Fruit fly (Drosophila melanogaster): Measurements from ENCODE around the gene CG12071.

Gene CG12071

dm6 chr3R:30850460-30850859, 30.4 kb downstream of the CG12071 start:
- no peak for TF ChIP-seq Snoo (tag; optimal IDR thresholded peaks at IDR 0.05)
- TF ChIP-seq D1 (tag; optimal IDR thresholded peaks at IDR 0.05) = no peak
- no peak for TF ChIP-seq CG17806 (tag; optimal IDR thresholded peaks at IDR 0.05)

- TF ChIP-seq CG13204 (GFP tag; optimal IDR thresholded peaks at IDR 0.05) (no peak), CG8301 (tag; optimal IDR thresholded peaks at IDR 0.05) (no peak), Pif1A (GFP tag; optimal IDR thresholded peaks at IDR 0.05) (no peak), CG8159 (tag; optimal IDR thresholded peaks at IDR 0.05) (no peak), CG10348 (GFP tag; IDR thresholded peaks at IDR 0.05) (no peak), CG4496 (GFP tag; IDR thresholded peaks at IDR 0.05) (no peak), CG32121 (GFP tag; IDR thresholded peaks at IDR 0.05) (no peak), rn (GFP tag; IDR thresholded peaks at IDR 0.05) (no peak), gl (tag; optimal IDR thresholded peaks at IDR 0.05) (no peak)
These were observed 31.2 kb downstream of the CG12071 start for dm6 chr3R:30849473-30850145.

DNA sequence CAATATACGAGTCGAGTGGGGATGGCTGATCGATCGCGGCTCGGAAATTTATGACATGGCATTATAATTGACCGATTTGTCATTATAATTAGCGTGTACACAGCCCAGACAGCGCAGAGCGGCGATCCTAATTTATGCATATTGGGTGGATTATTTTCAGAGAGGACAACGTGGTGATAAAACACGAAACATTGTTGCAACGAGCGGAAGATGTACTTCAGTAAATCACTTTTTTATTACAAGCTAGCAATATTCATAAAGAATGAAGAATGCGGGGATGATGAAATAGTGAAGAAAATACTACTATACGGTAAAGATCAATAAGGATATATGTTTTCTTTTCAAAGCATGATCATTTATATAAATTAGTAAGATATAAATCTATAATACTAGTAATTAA, 36.4 kb downstream of the CG12071 start:
- TF ChIP-seq EcR (GFP tag; optimal IDR thresholded peaks at IDR 0.05) = no peak
- no peak for TF ChIP-seq fd96Ca (GFP tag; IDR thresholded peaks at IDR 0.05)
- TF ChIP-seq CG9948 (tag; optimal IDR thresholded peaks at IDR 0.05) = no peak
- no peak for TF ChIP-seq Pif1B (GFP tag; optimal IDR thresholded peaks at IDR 0.05)

DNA sequence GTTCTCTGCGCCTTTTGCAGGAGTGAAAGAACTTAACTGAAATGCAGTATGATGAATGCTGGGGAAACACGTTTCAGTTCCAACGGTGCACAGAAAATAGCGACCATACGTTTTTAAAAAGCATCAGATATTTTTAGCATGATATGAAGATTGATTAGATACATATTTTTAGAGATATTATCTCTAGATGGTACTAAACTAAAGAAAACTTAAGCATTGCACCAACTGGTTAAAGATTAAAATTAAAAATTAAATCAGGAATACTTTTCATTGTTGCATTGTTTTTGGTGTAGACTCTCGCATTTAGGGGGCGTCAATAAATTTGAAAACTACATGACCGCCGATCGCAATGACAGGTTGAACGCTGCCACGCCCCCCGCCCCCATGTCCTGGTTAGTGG, 37.1 kb downstream of the CG12071 start:
- TF ChIP-seq CG15710 (tag; optimal IDR thresholded peaks at IDR 0.05) (peak; percentile 69), CG9948 (tag; optimal IDR thresholded peaks at IDR 0.05) (peak; percentile 34), Pif1B (GFP tag; optimal IDR thresholded peaks at IDR 0.05) (peak; percentile 10), CG34367 (tag; optimal IDR thresholded peaks at IDR 0.05) (peak; percentile 38), CG17806 (tag; optimal IDR thresholded peaks at IDR 0.05) (peak; percentile 53), CG12605 (GFP tag; IDR thresholded peaks at IDR 0.05) (no peak), CG8159 (tag; optimal IDR thresholded peaks at IDR 0.05) (peak; percentile 72), fd96Ca (GFP tag; IDR thresholded peaks at IDR 0.05) (no peak), CG14655 (GFP tag; optimal IDR thresholded peaks at IDR 0.05) (no peak), gl (tag; optimal IDR thresholded peaks at IDR 0.05) (no peak)

dm6 chr3R:30842639-30843476, 38.0 kb downstream of the CG12071 start:
- TF ChIP-seq Pif1A (GFP tag; optimal IDR thresholded peaks at IDR 0.05) = peak; percentile 38
- peak; percentile 81 for TF ChIP-seq CG34367 (tag; optimal IDR thresholded peaks at IDR 0.05)
- TF ChIP-seq Snoo (tag; optimal IDR thresholded peaks at IDR 0.05) = peak; percentile 74
- TF ChIP-seq gl (tag; optimal IDR thresholded peaks at IDR 0.05) = peak; percentile 14
- TF ChIP-seq CG15710 (tag; optimal IDR thresholded peaks at IDR 0.05) = peak; percentile 86
- TF ChIP-seq Pif1B (GFP tag; optimal IDR thresholded peaks at IDR 0.05) = peak; percentile 56
- peak; percentile 76 for TF ChIP-seq CG17806 (tag; optimal IDR thresholded peaks at IDR 0.05)
- no peak for TF ChIP-seq CG10348 (GFP tag; IDR thresholded peaks at IDR 0.05)
- no peak; the same call in 2 of the 3 replicates for TF ChIP-seq CG4496 (GFP tag; IDR thresholded peaks at IDR 0.05)
- TF ChIP-seq EcR (GFP tag; optimal IDR thresholded peaks at IDR 0.05) = peak; percentile 94
- peak; percentile 29 for TF ChIP-seq CG13204 (GFP tag; optimal IDR thresholded peaks at IDR 0.05)
- TF ChIP-seq D1 (tag; optimal IDR thresholded peaks at IDR 0.05) = peak; percentile 84
- TF ChIP-seq CG8159 (tag; optimal IDR thresholded peaks at IDR 0.05) = peak; percentile 89
- no peak for TF ChIP-seq fd96Ca (GFP tag; IDR thresholded peaks at IDR 0.05)
- peak; percentile 81 for TF ChIP-seq CG9948 (tag; optimal IDR thresholded peaks at IDR 0.05)
- peak; percentile 48 for TF ChIP-seq CG14655 (GFP tag; optimal IDR thresholded peaks at IDR 0.05)
- no peak for TF ChIP-seq rn (GFP tag; IDR thresholded peaks at IDR 0.05)
- peak; percentile 15 for TF ChIP-seq CG8301 (tag; optimal IDR thresholded peaks at IDR 0.05)

DNA sequence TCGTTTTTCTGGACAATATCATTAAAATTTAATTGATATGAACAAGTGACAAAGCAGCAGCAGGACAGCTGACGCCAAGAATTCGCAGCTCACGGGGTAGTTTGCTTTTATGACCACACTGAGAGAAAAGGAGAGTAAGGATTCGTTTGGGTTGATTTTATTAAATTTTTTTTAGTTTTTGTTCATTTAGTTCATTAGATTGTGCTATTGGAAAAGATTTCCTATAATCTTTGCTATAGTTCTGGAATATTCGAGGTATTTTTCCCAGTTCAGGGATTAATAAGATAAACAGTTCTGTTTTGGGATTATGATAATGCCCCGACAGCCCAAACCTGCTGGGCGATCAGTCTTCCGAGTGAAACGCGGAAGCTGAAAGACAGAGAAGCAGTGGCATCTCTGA, 38.6 kb downstream of the CG12071 start:
- peak; percentile 82 for TF ChIP-seq CG17806 (tag; optimal IDR thresholded peaks at IDR 0.05)
- TF ChIP-seq CG12605 (GFP tag; IDR thresholded peaks at IDR 0.05) = no peak
- TF ChIP-seq CG10348 (GFP tag; IDR thresholded peaks at IDR 0.05) = no peak
- peak; percentile 83 for TF ChIP-seq CG15710 (tag; optimal IDR thresholded peaks at IDR 0.05)
- no peak for TF ChIP-seq Ets98B (GFP tag; IDR thresholded peaks at IDR 0.05)
- no peak for TF ChIP-seq rn (GFP tag; IDR thresholded peaks at IDR 0.05)
- peak; percentile 25 for TF ChIP-seq Pif1B (GFP tag; optimal IDR thresholded peaks at IDR 0.05)
- peak; percentile 70 for TF ChIP-seq CG34367 (tag; optimal IDR thresholded peaks at IDR 0.05)
- peak; percentile 89 for TF ChIP-seq CG8159 (tag; optimal IDR thresholded peaks at IDR 0.05)
- no peak for TF ChIP-seq D1 (tag; optimal IDR thresholded peaks at IDR 0.05)
- no peak for TF ChIP-seq gl (tag; optimal IDR thresholded peaks at IDR 0.05)
- no peak for TF ChIP-seq CG32121 (GFP tag; IDR thresholded peaks at IDR 0.05)
- TF ChIP-seq EcR (GFP tag; optimal IDR thresholded peaks at IDR 0.05) = no peak
- peak; percentile 27 for TF ChIP-seq CG8301 (tag; optimal IDR thresholded peaks at IDR 0.05)
- TF ChIP-seq Pif1A (GFP tag; optimal IDR thresholded peaks at IDR 0.05) = peak; percentile 63
- no peak for TF ChIP-seq CG13204 (GFP tag; optimal IDR thresholded peaks at IDR 0.05)
- TF ChIP-seq CG9948 (tag; optimal IDR thresholded peaks at IDR 0.05) = peak; percentile 76
- peak; percentile 51 for TF ChIP-seq CG14655 (GFP tag; optimal IDR thresholded peaks at IDR 0.05)
- peak; percentile 58 for TF ChIP-seq Snoo (tag; optimal IDR thresholded peaks at IDR 0.05)
- TF ChIP-seq CG4496 (GFP tag; IDR thresholded peaks at IDR 0.05) = peak; percentile 34; the same call in 1 of the 3 replicates
- 0 out of 3 replicates have a peak, but pooled peaks have one; percentile 7 for TF ChIP-seq fd96Ca (GFP tag; IDR thresholded peaks at IDR 0.05)
